Fruit fly (Drosophila melanogaster) whole organism, embryonic: ENCODE data around the gene CG31808.
A peak's percentile ranks its signal among the peaks of the same experiment; 100 is the strongest.

ENCODE experiments used
- CG10274 ChIP-seq: fragments of 200-800 bp; sonication (Bioruptor generic); optimal IDR thresholded peaks from 3 replicates; lab custom pipeline; 2017; ENCODE audit warnings: missing biosample characterization, mild to moderate bottlenecking, missing genetic modification characterization
- CG10366 ChIP-seq: fragments of 200-800 bp; sonication (Bioruptor generic); IDR thresholded peaks from 2 replicates; pipeline ENCODE4 v1.3.6; 2022; ENCODE audit warnings: missing biosample characterization, missing genetic modification characterization
- CG10462 ChIP-seq: fragments of 200-800 bp; sonication (Bioruptor generic); optimal IDR thresholded peaks from 2 replicates; lab custom pipeline; 2016; ENCODE audit warnings: missing biosample characterization, missing genetic modification characterization
- CG10543 ChIP-seq: fragments of 200-800 bp; sonication (Bioruptor generic); optimal IDR thresholded peaks from 3 replicates; lab custom pipeline; 2017; ENCODE audit warnings: missing biosample characterization, mild to moderate bottlenecking, missing genetic modification characterization, moderate library complexity
- CG11085 ChIP-seq: fragments of 200-800 bp; sonication (Bioruptor generic); IDR thresholded peaks from 2 replicates; pipeline ENCODE4 v1.3.6; 2022; ENCODE audit warnings: missing biosample characterization, missing genetic modification characterization
- CG11695 ChIP-seq: fragments of 200-800 bp; sonication (Bioruptor generic); IDR thresholded peaks from 3 replicates; pipeline ENCODE4 v1.3.6; 2022; ENCODE audit warnings: missing biosample characterization, missing genetic modification characterization
- CG12236 ChIP-seq: fragments of 200-800 bp; sonication (Bioruptor generic); optimal IDR thresholded peaks from 2 replicates; lab custom pipeline; 2016; ENCODE audit warnings: missing biosample characterization, missing genetic modification characterization
- CG1233 ChIP-seq: fragments of 200-800 bp; sonication (Bioruptor generic); optimal IDR thresholded peaks from 4 replicates; lab custom pipeline; 2018; ENCODE audit warnings: missing biosample characterization, mild to moderate bottlenecking, missing genetic modification characterization
- CG13424 ChIP-seq: fragments of 200-800 bp; sonication (Bioruptor generic); optimal IDR thresholded peaks from 2 replicates; lab custom pipeline; 2019; ENCODE audit warnings: missing biosample characterization, mild to moderate bottlenecking, missing genetic modification characterization, moderate library complexity
- CG14014 ChIP-seq: fragments of 200-800 bp; sonication (Bioruptor generic); IDR thresholded peaks from 2 replicates; pipeline ENCODE4 v1.3.6; 2022; ENCODE audit warnings: missing biosample characterization, missing genetic modification characterization
- CG15269 ChIP-seq: fragments of 200-800 bp; sonication (Bioruptor generic); optimal IDR thresholded peaks from 2 replicates; lab custom pipeline; 2018; ENCODE audit warnings: missing biosample characterization, mild to moderate bottlenecking, missing genetic modification characterization, moderate library complexity
- CG16863 ChIP-seq: fragments of 200-800 bp; sonication (Bioruptor generic); optimal IDR thresholded peaks from 3 replicates; lab custom pipeline; 2016; ENCODE audit warnings: missing biosample characterization, missing genetic modification characterization
- CG2875 ChIP-seq: fragments of 200-800 bp; sonication (Bioruptor generic); optimal IDR thresholded peaks from 2 replicates; lab custom pipeline; 2017; ENCODE audit warnings: missing biosample characterization, mild to moderate bottlenecking, missing genetic modification characterization, missing genetic modification reagents
- CG33213 ChIP-seq: fragments of 200-800 bp; sonication (Bioruptor generic); optimal IDR thresholded peaks from 3 replicates; lab custom pipeline; 2016; ENCODE audit warnings: missing biosample characterization, missing genetic modification characterization
- CG33557 ChIP-seq: fragments of 200-800 bp; sonication (Bioruptor generic); optimal IDR thresholded peaks from 2 replicates; lab custom pipeline; 2019; ENCODE audit warnings: missing biosample characterization, mild to moderate bottlenecking, missing genetic modification characterization, moderate library complexity
- CG5180 ChIP-seq: fragments of 200-800 bp; sonication (Bioruptor generic); optimal IDR thresholded peaks from 3 replicates; lab custom pipeline; 2017; ENCODE audit warnings: missing biosample characterization, missing genetic modification characterization, mild to moderate bottlenecking, moderate library complexity, missing genetic modification reagents
- CG5245 ChIP-seq: fragments of 200-800 bp; sonication (Bioruptor generic); optimal IDR thresholded peaks from 3 replicates; lab custom pipeline; 2016; ENCODE audit warnings: missing biosample characterization, missing genetic modification characterization
- CG9817 ChIP-seq: fragments of 200-800 bp; sonication (Bioruptor generic); optimal IDR thresholded peaks from 2 replicates; lab custom pipeline; 2018; ENCODE audit warnings: missing biosample characterization, mild to moderate bottlenecking, missing genetic modification characterization, moderate library complexity
- CrebB ChIP-seq: fragments of 200-800 bp; sonication (Bioruptor generic); optimal IDR thresholded peaks from 3 replicates; lab custom pipeline; 2018; ENCODE audit warnings: missing biosample characterization, mild to moderate bottlenecking, missing genetic modification characterization
- Doc3 ChIP-seq: fragments of 200-800 bp; sonication (Bioruptor generic); IDR thresholded peaks from 3 replicates; pipeline ENCODE4 v1.3.6; 2022; ENCODE audit warnings: missing biosample characterization, missing genetic modification characterization; ENCODE audit not compliant: partially characterized antibody
- Drgx ChIP-seq: fragments of 200-800 bp; sonication (Bioruptor generic); IDR thresholded peaks from 2 replicates; pipeline ENCODE4 v1.3.6; 2022; ENCODE audit warnings: missing biosample characterization, missing genetic modification characterization
- Eip74EF ChIP-seq, 2 experiments: fragments of 200-800 bp in 1 of 2; fragments of >200 bp in 1 of 2; sonication (Bioruptor generic) in 1 of 2; optimal IDR thresholded peaks; 2 replicates each; lab custom pipeline; 2017 to 2019; ENCODE audit warnings: missing biosample characterization in 2 of 2, missing genetic modification characterization in 2 of 2, mild to moderate bottlenecking in 1 of 2, moderate library complexity in 1 of 2
- Hmx ChIP-seq: fragments of 200-800 bp; sonication (Bioruptor generic); optimal IDR thresholded peaks from 2 replicates; lab custom pipeline; 2016; ENCODE audit warnings: missing biosample characterization, missing genetic modification characterization
- Lhr ChIP-seq: fragments of 200-800 bp; sonication (Bioruptor generic); optimal IDR thresholded peaks from 3 replicates; lab custom pipeline; 2017; ENCODE audit warnings: mild to moderate bottlenecking, missing biosample characterization, missing genetic modification reagents, missing genetic modification characterization
- MTF-1 ChIP-seq: fragments of 200-800 bp; sonication (Bioruptor generic); optimal IDR thresholded peaks from 2 replicates; lab custom pipeline; 2018; ENCODE audit warnings: missing biosample characterization, mild to moderate bottlenecking, missing genetic modification characterization, borderline replicate concordance
- Mes4 ChIP-seq: fragments of 200-800 bp; sonication (Bioruptor generic); optimal IDR thresholded peaks from 2 replicates; lab custom pipeline; 2016; ENCODE audit warnings: missing biosample characterization, missing genetic modification characterization
- NC2α ChIP-seq: fragments of 200-800 bp; sonication (Bioruptor generic); optimal IDR thresholded peaks from 2 replicates; lab custom pipeline; 2016; ENCODE audit warnings: missing biosample characterization, missing genetic modification characterization
- NK7.1 ChIP-seq: fragments of 200-800 bp; sonication (Bioruptor generic); optimal IDR thresholded peaks from 3 replicates; lab custom pipeline; 2016; ENCODE audit warnings: missing biosample characterization, missing genetic modification characterization
- Poxn ChIP-seq: fragments of 200-800 bp; sonication (Bioruptor generic); IDR thresholded peaks from 2 replicates; pipeline ENCODE4 v1.3.6; 2022; ENCODE audit warnings: missing biosample characterization, missing genetic modification characterization
- Spps ChIP-seq: fragments of 200-800 bp; sonication (Bioruptor generic); optimal IDR thresholded peaks from 2 replicates; lab custom pipeline; 2018; ENCODE audit warnings: missing biosample characterization, mild to moderate bottlenecking, missing genetic modification characterization
- br ChIP-seq: fragments of >200 bp; optimal IDR thresholded peaks from 2 replicates; lab custom pipeline; 2017
- cato ChIP-seq: fragments of 200-800 bp; sonication (Bioruptor generic); optimal IDR thresholded peaks from 2 replicates; lab custom pipeline; 2016; ENCODE audit warnings: missing biosample characterization, missing genetic modification characterization, borderline replicate concordance
- cg ChIP-seq: fragments of 200-800 bp; sonication (Bioruptor generic); optimal IDR thresholded peaks from 3 replicates; lab custom pipeline; 2019; ENCODE audit warnings: missing biosample characterization, mild to moderate bottlenecking, missing genetic modification characterization, moderate library complexity
- chm ChIP-seq: fragments of 200-800 bp; sonication (Bioruptor generic); IDR thresholded peaks from 2 replicates; pipeline ENCODE4 v1.3.6; 2022; ENCODE audit warnings: missing biosample characterization, missing genetic modification characterization
- croc ChIP-seq: fragments of 200-800 bp; sonication (Bioruptor generic); conservative IDR thresholded peaks from 3 replicates; pipeline ENCODE4 v1.3.6; 2022; ENCODE audit warnings: missing biosample characterization, missing genetic modification characterization
- dpn ChIP-seq, 2 experiments: fragments of 200-800 bp; sonication (Bioruptor generic); optimal IDR thresholded peaks; 3 replicates each; lab custom pipeline; 2016; ENCODE audit warnings: missing biosample characterization in 2 of 2, missing genetic modification characterization in 2 of 2
- fd3F ChIP-seq: fragments of 200-800 bp; sonication (Bioruptor generic); optimal IDR thresholded peaks from 2 replicates; lab custom pipeline; 2018; ENCODE audit warnings: missing biosample characterization, mild to moderate bottlenecking, missing genetic modification characterization, moderate library complexity
- gce ChIP-seq: fragments of 200-800 bp; sonication (Bioruptor generic); IDR thresholded peaks from 3 replicates; pipeline ENCODE4 v1.3.6; 2022; ENCODE audit warnings: missing biosample characterization, missing genetic modification characterization
- gsb ChIP-seq: fragments of 200-800 bp; sonication (Bioruptor generic); IDR thresholded peaks from 2 replicates; pipeline ENCODE4 v1.3.6; 2022; ENCODE audit warnings: missing biosample characterization, missing genetic modification characterization
- gsb-n ChIP-seq: fragments of 200-800 bp; sonication (Bioruptor generic); optimal IDR thresholded peaks from 3 replicates; lab custom pipeline; 2018; ENCODE audit warnings: missing biosample characterization, mild to moderate bottlenecking, missing genetic modification characterization
- ind ChIP-seq: fragments of 200-800 bp; sonication (Bioruptor generic); optimal IDR thresholded peaks from 3 replicates; lab custom pipeline; 2016; ENCODE audit warnings: missing biosample characterization, missing genetic modification characterization
- knrl ChIP-seq: fragments of 200-800 bp; sonication (Bioruptor generic); IDR thresholded peaks from 3 replicates; pipeline ENCODE4 v1.3.6; 2022; ENCODE audit warnings: missing biosample characterization, missing genetic modification characterization; ENCODE audit not compliant: partially characterized antibody
- lilli ChIP-seq: fragments of 200-800 bp; sonication (Bioruptor generic); optimal IDR thresholded peaks from 3 replicates; lab custom pipeline; 2016; ENCODE audit warnings: missing biosample characterization, missing genetic modification characterization
- onecut ChIP-seq: fragments of 200-800 bp; sonication (Bioruptor generic); IDR thresholded peaks from 2 replicates; pipeline ENCODE4 v1.3.6; 2022; ENCODE audit warnings: missing biosample characterization, missing genetic modification characterization
- p53 ChIP-seq: fragments of 200-800 bp; sonication (Bioruptor generic); optimal IDR thresholded peaks from 2 replicates; lab custom pipeline; 2016; ENCODE audit warnings: missing biosample characterization, missing genetic modification characterization
- ranshi ChIP-seq: fragments of 200-800 bp; sonication (Bioruptor generic); IDR thresholded peaks from 2 replicates; pipeline ENCODE4 v1.3.6; 2022; ENCODE audit warnings: missing biosample characterization, missing genetic modification characterization
- sens ChIP-seq: fragments of 200-800 bp; sonication (Bioruptor generic); peaks from one replicate; lab custom pipeline; 2016; ENCODE audit warnings: missing biosample characterization, missing genetic modification characterization
- tin ChIP-seq: fragments of 200-800 bp; sonication (Bioruptor generic); optimal IDR thresholded peaks from 3 replicates; lab custom pipeline; 2016; ENCODE audit warnings: missing biosample characterization, missing genetic modification characterization
- tio ChIP-seq: fragments of 200-800 bp; sonication (Bioruptor generic); optimal IDR thresholded peaks from 2 replicates; lab custom pipeline; 2017; ENCODE audit warnings: missing biosample characterization, missing genetic modification characterization, inconsistent platforms
- trh ChIP-seq: fragments of 200-800 bp; sonication (Bioruptor generic); optimal IDR thresholded peaks from 2 replicates; lab custom pipeline; 2016; ENCODE audit warnings: missing biosample characterization, missing genetic modification characterization
- yki ChIP-seq: fragments of >200 bp; optimal IDR thresholded peaks from 3 replicates; lab custom pipeline; 2018
- zfh1 ChIP-seq: fragments of 200-800 bp; sonication (Bioruptor generic); IDR thresholded peaks from 3 replicates; pipeline ENCODE4 v1.3.6; 2022; ENCODE audit warnings: missing biosample characterization, missing genetic modification characterization

The CG31808 gene

DNA sequence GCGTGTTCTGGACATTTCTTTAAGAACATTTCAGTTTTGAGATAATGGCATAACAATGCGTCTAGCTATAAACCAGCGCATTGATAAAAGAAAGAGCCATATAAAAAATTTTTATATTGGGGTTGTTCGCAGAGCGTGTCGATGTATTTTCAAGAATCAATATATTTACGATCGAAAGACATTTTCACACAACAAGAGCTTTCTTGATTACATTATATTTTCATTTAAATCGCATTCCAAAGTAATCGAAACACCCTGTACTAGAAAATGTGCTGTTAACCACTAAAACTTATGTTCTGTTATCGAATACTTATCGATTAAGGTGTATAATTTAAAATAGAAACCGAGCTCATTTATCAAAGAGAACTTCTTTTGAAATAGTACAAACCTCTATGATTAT, 12.2 kb downstream of the CG31808 start (continued):
- TF ChIP-seq croc (GFP tag; lab: Robert Waterston, UW) (no peak), CrebB (tag; lab: Kevin White, UChicago) (peak; percentile 38), CG10274 (GFP tag; lab: Kevin White, UChicago) (no peak), CG10366 (GFP tag; lab: Robert Waterston, UW) (peak; percentile 75), gsb (GFP tag; lab: Robert Waterston, UW) (no peak), CG16863 (GFP tag; lab: Kevin White, UChicago) (no peak), lilli (GFP tag; lab: Kevin White, UChicago) (peak; percentile 70), CG10543 (peak; percentile 70), Hmx (GFP tag; lab: Kevin White, UChicago) (no peak), CG33557 (GFP tag; lab: Kevin White, UChicago) (peak; percentile 1), sens (GFP tag; lab: Kevin White, UChicago) (peak; percentile 91), cg (no peak), CG9817 (tag; lab: Kevin White, UChicago) (peak; percentile 64), dpn (GFP tag; optimal IDR thresholded peaks at IDR 0.05; lab: Kevin White, UChicago) (peak; percentile 48 to 54), ind (GFP tag; lab: Kevin White, UChicago) (no peak), CG14014 (peak; percentile 21; the same call in 1 of the 2 replicates), onecut (GFP tag; lab: Robert Waterston, UW) (peak; percentile 31; the same call in 1 of the 2 replicates), CG33213 (GFP tag; lab: Kevin White, UChicago) (peak; percentile 25), CG11085 (GFP tag; lab: Robert Waterston, UW) (no peak), gsb-n (tag; lab: Kevin White, UChicago) (no peak), tin (GFP tag; lab: Kevin White, UChicago) (peak; percentile 34), Spps (tag; lab: Kevin White, UChicago) (no peak), NK7.1 (GFP tag; lab: Kevin White, UChicago) (no peak), CG13424 (tag; lab: Kevin White, UChicago) (peak; percentile 72), CG12236 (GFP tag; lab: Kevin White, UChicago) (peak; percentile 14), fd3F (GFP tag; lab: Kevin White, UChicago) (peak; percentile 59), CG2875 (GFP tag; lab: Kevin White, UChicago) (no peak), trh (GFP tag; lab: Kevin White, UChicago) (no peak), CG10462 (GFP tag; lab: Kevin White, UChicago) (no peak), cato (no peak), Lhr (GFP tag; lab: Kevin White, UChicago) (no peak), CG5180 (no peak), Drgx (GFP tag; lab: Robert Waterston, UW) (no peak), p53 (no peak), CG15269 (tag; lab: Kevin White, UChicago) (peak; percentile 63), chm (GFP tag; lab: Robert Waterston, UW) (no peak), br (lab: Kevin White, UChicago) (no peak), NC2α (GFP tag; lab: Kevin White, UChicago) (no peak), ranshi (peak; percentile 61; the same call in 1 of the 2 replicates), tio (GFP tag; lab: Kevin White, UChicago) (peak; percentile 49), zfh1 (GFP tag; lab: Robert Waterston, UW) (peak; percentile 59; the same call in 2 of the 3 replicates), Doc3 (GFP tag; lab: Robert Waterston, UW) (no peak), CG1233 (GFP tag; lab: Kevin White, UChicago) (no peak), Eip74EF (GFP tag; optimal IDR thresholded peaks at IDR 0.05; lab: Kevin White, UChicago) (no peak), CG5245 (no peak), CG11695 (GFP tag; lab: Robert Waterston, UW) (no peak), Mes4 (no peak), yki (lab: Kevin White, UChicago) (no peak), MTF-1 (GFP tag; lab: Kevin White, UChicago) (no peak), knrl (GFP tag; lab: Robert Waterston, UW) (no peak), gce (GFP tag; lab: Robert Waterston, UW) (no peak), Poxn (no peak)
